Fruit fly (Drosophila melanogaster) Kc167 (cell line): ENCODE results near the gene Fbp2.

Experiments used
- h ChIP-seq: fragments of >200 bp; optimal IDR thresholded peaks from 3 replicates; lab custom pipeline; 2018; ENCODE audit warnings: missing external identifiers
- psq ChIP-seq: fragments of >200 bp; optimal IDR thresholded peaks from 2 replicates; lab custom pipeline; 2017; ENCODE audit warnings: missing external identifiers
- ttk ChIP-seq: sonication (Bioruptor generic); optimal IDR thresholded peaks from 2 replicates; lab custom pipeline; 2017; ENCODE audit warnings: missing external identifiers

- TF ChIP-seq h (lab: Kevin White, UChicago) (no peak), psq (lab: Kevin White, UChicago) (no peak), ttk (no peak)
Measured at dm6 chr2L:9449257-9449972, 22.8 kb downstream of the Fbp2 start.
